Worm (Caenorhabditis elegans) whole organism, L2 larva: ENCODE measurements around the gene W03C9.2.

Experiments
- C34F6.9 ChIP-seq: fragments of 150-350 bp; optimal IDR thresholded peaks from 2 replicates; lab custom pipeline; 2014; ENCODE audit warnings: missing biosample characterization, missing genetic modification characterization
- F13H6.1 ChIP-seq: sonication (generic microtip); optimal IDR thresholded peaks from 2 replicates; lab custom pipeline; 2016; ENCODE audit warnings: missing genetic modification characterization, missing compliant biosample characterization
- R02D3.7 ChIP-seq: fragments of 150-350 bp; optimal IDR thresholded peaks from 2 replicates; lab custom pipeline; 2014; ENCODE audit warnings: missing biosample characterization, missing genetic modification characterization
- Y55F3AM.14 ChIP-seq: fragments of 200-800 bp; sonication (Bioruptor generic); optimal IDR thresholded peaks from 2 replicates; lab custom pipeline; 2018; ENCODE audit warnings: mild to moderate bottlenecking, missing genetic modification characterization, missing compliant biosample characterization
- ZK546.5 ChIP-seq: sonication (generic microtip); optimal IDR thresholded peaks from 2 replicates; lab custom pipeline; 2017; ENCODE audit warnings: missing biosample characterization, missing genetic modification characterization
- alr-1 ChIP-seq: fragments of 150-350 bp; optimal IDR thresholded peaks from 2 replicates; lab custom pipeline; 2014; ENCODE audit warnings: missing biosample characterization, missing genetic modification characterization
- aly-2 ChIP-seq: fragments of 150-350 bp; optimal IDR thresholded peaks from 2 replicates; lab custom pipeline; 2014; ENCODE audit warnings: missing biosample characterization, missing genetic modification characterization
- ama-1 ChIP-seq: fragments of 150-350 bp; optimal IDR thresholded peaks from 2 replicates; lab custom pipeline; 2018; ENCODE audit warnings: inconsistent platforms
- blmp-1 ChIP-seq: sonication (generic microtip); optimal IDR thresholded peaks from 2 replicates; lab custom pipeline; 2017; ENCODE audit warnings: missing genetic modification characterization, mild to moderate bottlenecking, missing compliant biosample characterization, antibody characterized with exemption, moderate library complexity; ENCODE audit not compliant: insufficient read depth
- ceh-16 ChIP-seq: fragments of 150-350 bp; optimal IDR thresholded peaks from 2 replicates; lab custom pipeline; 2014; ENCODE audit warnings: missing biosample characterization, missing genetic modification characterization
- ceh-82 ChIP-seq: fragments of 150-350 bp; optimal IDR thresholded peaks from 2 replicates; lab custom pipeline; 2014; ENCODE audit warnings: missing biosample characterization, missing genetic modification characterization
- crh-2 ChIP-seq: sonication (generic microtip); optimal IDR thresholded peaks from 2 replicates; lab custom pipeline; 2017; ENCODE audit warnings: missing biosample characterization, missing genetic modification characterization
- dmd-4 ChIP-seq: sonication (generic microtip); optimal IDR thresholded peaks from 2 replicates; lab custom pipeline; 2017; ENCODE audit warnings: missing biosample characterization, missing genetic modification characterization
- egl-27 ChIP-seq: sonication (generic microtip); optimal IDR thresholded peaks from 3 replicates; lab custom pipeline; 2017; ENCODE audit warnings: missing biosample characterization, missing genetic modification reagents, missing genetic modification characterization
- elt-1 ChIP-seq: fragments of 150-350 bp; optimal IDR thresholded peaks from 2 replicates; lab custom pipeline; 2014; ENCODE audit warnings: missing biosample characterization, missing genetic modification characterization
- elt-3 ChIP-seq: sonication (generic microtip); optimal IDR thresholded peaks from 2 replicates; lab custom pipeline; 2017; ENCODE audit warnings: missing biosample characterization, missing genetic modification characterization
- fos-1 ChIP-seq: fragments of 150-350 bp; optimal IDR thresholded peaks from 2 replicates; lab custom pipeline; 2014; ENCODE audit warnings: missing biosample characterization, missing genetic modification characterization
- gmeb-1 ChIP-seq: fragments of 150-350 bp; optimal IDR thresholded peaks from 2 replicates; lab custom pipeline; 2014; ENCODE audit warnings: missing biosample characterization, missing genetic modification characterization
- lin-11 ChIP-seq: fragments of 150-350 bp; sonication (generic microtip); optimal IDR thresholded peaks from 2 replicates; lab custom pipeline; 2014; ENCODE audit warnings: missing biosample characterization, missing genetic modification characterization, inconsistent platforms, mixed read lengths
- lin-13 ChIP-seq: fragments of 150-350 bp; optimal IDR thresholded peaks from 2 replicates; lab custom pipeline; 2014; ENCODE audit warnings: missing biosample characterization, missing genetic modification reagents, missing genetic modification characterization
- lin-39 ChIP-seq: fragments of 150-350 bp; optimal IDR thresholded peaks from 2 replicates; lab custom pipeline; 2014; ENCODE audit warnings: missing biosample characterization, missing genetic modification reagents, missing genetic modification characterization
- lsy-2 ChIP-seq, 2 experiments: fragments of 150-350 bp in 1 of 2; sonication (generic microtip) in 1 of 2; optimal IDR thresholded peaks; 2 replicates each; lab custom pipeline; 2014 to 2017; ENCODE audit warnings: missing biosample characterization in 2 of 2, missing genetic modification characterization in 2 of 2
- mab-5 ChIP-seq: fragments of 150-350 bp; optimal IDR thresholded peaks from 2 replicates; lab custom pipeline; 2014; ENCODE audit warnings: missing biosample characterization, missing genetic modification characterization
- mbf-1 ChIP-seq: sonication (generic microtip); optimal IDR thresholded peaks from 2 replicates; lab custom pipeline; 2017; ENCODE audit warnings: missing biosample characterization, missing genetic modification characterization
- mdl-1 ChIP-seq, 2 experiments: fragments of 150-350 bp in 1 of 2; sonication (generic microtip) in 1 of 2; optimal IDR thresholded peaks; 2 replicates each; lab custom pipeline; 2017; ENCODE audit warnings: missing biosample characterization in 2 of 2, missing genetic modification characterization in 2 of 2
- nhr-10 ChIP-seq: sonication (generic microtip); optimal IDR thresholded peaks from 2 replicates; lab custom pipeline; 2017; ENCODE audit warnings: missing biosample characterization, missing genetic modification characterization
- nhr-11 ChIP-seq: fragments of 150-350 bp; optimal IDR thresholded peaks from 2 replicates; lab custom pipeline; 2014; ENCODE audit warnings: missing biosample characterization, missing genetic modification characterization
- nhr-12 ChIP-seq: fragments of 150-350 bp; optimal IDR thresholded peaks from 2 replicates; lab custom pipeline; 2014; ENCODE audit warnings: missing biosample characterization, missing genetic modification characterization
- nhr-129 ChIP-seq: fragments of 150-350 bp; optimal IDR thresholded peaks from 2 replicates; lab custom pipeline; 2014; ENCODE audit warnings: missing biosample characterization, missing genetic modification characterization
- nhr-21 ChIP-seq: fragments of 150-350 bp; optimal IDR thresholded peaks from 2 replicates; lab custom pipeline; 2014; ENCODE audit warnings: missing biosample characterization, missing genetic modification characterization
- nhr-23 ChIP-seq: fragments of 150-350 bp; optimal IDR thresholded peaks from 2 replicates; lab custom pipeline; 2014; ENCODE audit warnings: missing biosample characterization, missing genetic modification reagents, missing genetic modification characterization
- nhr-237 ChIP-seq: fragments of 150-350 bp; optimal IDR thresholded peaks from 2 replicates; lab custom pipeline; 2014; ENCODE audit warnings: missing biosample characterization, missing genetic modification characterization
- nhr-25 ChIP-seq: fragments of 150-350 bp; sonication (generic microtip); optimal IDR thresholded peaks from 3 replicates; lab custom pipeline; 2014; ENCODE audit warnings: missing biosample characterization, missing genetic modification characterization
- nhr-6 ChIP-seq: fragments of 150-350 bp; optimal IDR thresholded peaks from 2 replicates; lab custom pipeline; 2014; ENCODE audit warnings: missing biosample characterization, missing genetic modification characterization
- nhr-77 ChIP-seq: fragments of 150-350 bp; optimal IDR thresholded peaks from 2 replicates; lab custom pipeline; 2014; ENCODE audit warnings: missing biosample characterization, missing genetic modification characterization
- peb-1 ChIP-seq: fragments of 150-350 bp; optimal IDR thresholded peaks from 2 replicates; lab custom pipeline; 2014; ENCODE audit warnings: missing biosample characterization, missing genetic modification characterization
- sem-4 ChIP-seq: fragments of 150-350 bp; optimal IDR thresholded peaks from 2 replicates; lab custom pipeline; 2014; ENCODE audit warnings: missing biosample characterization, missing genetic modification reagents, missing genetic modification characterization
- skn-1 ChIP-seq: sonication (generic microtip); optimal IDR thresholded peaks from 2 replicates; lab custom pipeline; 2017; ENCODE audit warnings: missing biosample characterization, missing genetic modification characterization
- sma-3 ChIP-seq: sonication (generic microtip); optimal IDR thresholded peaks from 2 replicates; lab custom pipeline; 2016; ENCODE audit warnings: missing genetic modification reagents, missing genetic modification characterization, missing compliant biosample characterization
- sma-9 ChIP-seq, 2 experiments: fragments of 150-350 bp in 1 of 2; sonication (generic microtip) in 1 of 2; optimal IDR thresholded peaks; 2 replicates each; lab custom pipeline; 2014 to 2016; ENCODE audit warnings: missing genetic modification characterization in 2 of 2, mild to moderate bottlenecking in 1 of 2, missing biosample characterization in 1 of 2, missing compliant biosample characterization in 1 of 2, missing genetic modification reagents in 1 of 2, moderate library complexity in 1 of 2
- snpc-4 ChIP-seq: fragments of 150-350 bp; optimal IDR thresholded peaks from 2 replicates; lab custom pipeline; 2014; ENCODE audit warnings: missing biosample characterization, missing genetic modification characterization
- unc-39 ChIP-seq: fragments of 150-350 bp; optimal IDR thresholded peaks from 2 replicates; lab custom pipeline; 2014; ENCODE audit warnings: missing biosample characterization, missing genetic modification characterization
- unc-55 ChIP-seq: fragments of 150-350 bp; sonication (generic microtip); optimal IDR thresholded peaks from 3 replicates; lab custom pipeline; 2014; ENCODE audit warnings: missing biosample characterization, missing genetic modification reagents, missing genetic modification characterization
- unc-62 ChIP-seq: fragments of 150-350 bp; optimal IDR thresholded peaks from 2 replicates; lab custom pipeline; 2014; ENCODE audit warnings: missing biosample characterization, missing genetic modification reagents, missing genetic modification characterization
- zag-1 ChIP-seq: fragments of 150-350 bp; optimal IDR thresholded peaks from 2 replicates; lab custom pipeline; 2014; ENCODE audit warnings: missing biosample characterization, missing genetic modification characterization
- ztf-1 ChIP-seq: fragments of 200-800 bp; sonication (Bioruptor generic); conservative IDR thresholded peaks from 2 replicates; pipeline ENCODE4 v1.3.6; 2022; ENCODE audit warnings: missing genetic modification characterization, missing compliant biosample characterization
- ztf-11 ChIP-seq: sonication (generic microtip); optimal IDR thresholded peaks from 2 replicates; lab custom pipeline; 2017; ENCODE audit warnings: missing biosample characterization, missing genetic modification characterization
- ztf-4 ChIP-seq: fragments of 150-350 bp; optimal IDR thresholded peaks from 2 replicates; lab custom pipeline; 2014; ENCODE audit warnings: missing biosample characterization, missing genetic modification characterization

W03C9.2 gene

ce11 chrII:11980110-11980509 is 17.9 kb downstream of the W03C9.2 start:
- TF ChIP-seq lin-39 (tag; lab: Kevin White, UChicago) (no peak), R02D3.7 (tag; lab: Kevin White, UChicago) (peak; percentile 10), mdl-1 (tag; optimal IDR thresholded peaks at IDR 0.05; lab: Kevin White, UChicago) (peak; percentile 14 to 55), skn-1 (tag; lab: Kevin White, UChicago) (no peak), nhr-23 (tag; lab: Kevin White, UChicago) (no peak), sma-3 (peak; percentile 97), lsy-2 (tag; optimal IDR thresholded peaks at IDR 0.05; lab: Kevin White, UChicago) (peak; percentile 85 to 96), mbf-1 (tag; lab: Kevin White, UChicago) (no peak), ama-1 (no peak), ceh-16 (tag; lab: Kevin White, UChicago) (no peak), elt-1 (no peak), snpc-4 (tag; lab: Kevin White, UChicago) (peak; percentile 58), zag-1 (tag; lab: Kevin White, UChicago) (no peak), unc-62 (GFP tag; lab: Kevin White, UChicago) (no peak), ztf-4 (peak; percentile 80), ZK546.5 (peak; percentile 99), aly-2 (tag; lab: Kevin White, UChicago) (no peak), nhr-77 (tag; lab: Kevin White, UChicago) (peak; percentile 80), mab-5 (tag; lab: Kevin White, UChicago) (peak; percentile 81), nhr-21 (tag; lab: Kevin White, UChicago) (peak; percentile 90), ztf-11 (tag; lab: Kevin White, UChicago) (no peak), F13H6.1 (tag; lab: Kevin White, UChicago) (peak; percentile 85), fos-1 (tag; lab: Kevin White, UChicago) (peak; percentile 80), lin-11 (tag; lab: Kevin White, UChicago) (peak; percentile 88), unc-39 (tag; lab: Kevin White, UChicago) (no peak), blmp-1 (peak; percentile 71), unc-55 (GFP tag; lab: Kevin White, UChicago) (peak; percentile 89), sma-9 (GFP tag; optimal IDR thresholded peaks at IDR 0.05; lab: Kevin White, UChicago) (no peak), sma-9 (tag; optimal IDR thresholded peaks at IDR 0.05; lab: Kevin White, UChicago) (no peak), C34F6.9 (tag; lab: Kevin White, UChicago) (peak; percentile 89), ztf-1 (no peak), dmd-4 (tag; lab: Kevin White, UChicago) (no peak), ceh-82 (peak; percentile 46), nhr-12 (no peak), lin-13 (peak; percentile 93), egl-27 (tag; lab: Kevin White, UChicago) (peak; percentile 72), peb-1 (tag; lab: Kevin White, UChicago) (no peak), elt-3 (tag; lab: Kevin White, UChicago) (no peak), gmeb-1 (tag; lab: Kevin White, UChicago) (peak; percentile 85), nhr-6 (tag; lab: Kevin White, UChicago) (peak; percentile 93), nhr-129 (tag; lab: Kevin White, UChicago) (peak; percentile 41), nhr-10 (tag; lab: Kevin White, UChicago) (peak; percentile 17), crh-2 (tag; lab: Kevin White, UChicago) (peak; percentile 93), sem-4 (tag; lab: Kevin White, UChicago) (peak; percentile 92), nhr-237 (tag; lab: Kevin White, UChicago) (peak; percentile 24), nhr-25 (tag; lab: Kevin White, UChicago) (peak; percentile 92), Y55F3AM.14 (GFP tag; lab: Kevin White, UChicago) (no peak), nhr-11 (tag; lab: Kevin White, UChicago) (no peak), alr-1 (tag; lab: Kevin White, UChicago) (no peak)
